Fruit fly (Drosophila melanogaster) whole organism, embryonic: ENCODE data around the gene MAGE.

ENCODE experiments used
- ATbp ChIP-seq: fragments of 200-800 bp; sonication (Bioruptor generic); optimal IDR thresholded peaks from 2 replicates; lab custom pipeline; 2017; ENCODE audit warnings: missing biosample characterization, mild to moderate bottlenecking, missing genetic modification characterization, missing genetic modification reagents
- Atf-2 ChIP-seq: fragments of 200-800 bp; sonication (Bioruptor generic); optimal IDR thresholded peaks from 2 replicates; lab custom pipeline; 2016; ENCODE audit warnings: missing biosample characterization, missing genetic modification characterization
- B-H1 ChIP-seq: fragments of 200-800 bp; sonication (Bioruptor generic); IDR thresholded peaks from 3 replicates; pipeline ENCODE4 v1.3.6; 2022; ENCODE audit warnings: missing biosample characterization, missing genetic modification characterization
- C15 ChIP-seq: fragments of 200-800 bp; sonication (Bioruptor generic); IDR thresholded peaks from 3 replicates; pipeline ENCODE4 v1.3.6; 2022; ENCODE audit warnings: missing biosample characterization, missing genetic modification characterization
- CG10267 ChIP-seq: fragments of 200-800 bp; sonication (Bioruptor generic); optimal IDR thresholded peaks from 2 replicates; lab custom pipeline; 2018; ENCODE audit warnings: missing biosample characterization, mild to moderate bottlenecking, missing genetic modification characterization, moderate library complexity
- CG10654 ChIP-seq: fragments of 200-800 bp; sonication (Bioruptor generic); optimal IDR thresholded peaks from 2 replicates; lab custom pipeline; 2016; ENCODE audit warnings: missing biosample characterization, missing genetic modification characterization
- CG11093 ChIP-seq: fragments of 200-800 bp; sonication (Bioruptor generic); IDR thresholded peaks from 3 replicates; pipeline ENCODE4 v1.3.6; 2022; ENCODE audit warnings: missing biosample characterization, missing genetic modification characterization
- CG11504 ChIP-seq: fragments of 200-800 bp; sonication (Bioruptor generic); optimal IDR thresholded peaks from 3 replicates; lab custom pipeline; 2019; ENCODE audit warnings: missing biosample characterization, mild to moderate bottlenecking, missing genetic modification characterization, moderate library complexity
- CG12659 ChIP-seq: fragments of 200-800 bp; sonication (Bioruptor generic); optimal IDR thresholded peaks from 3 replicates; lab custom pipeline; 2017; ENCODE audit warnings: mild to moderate bottlenecking, missing biosample characterization, missing genetic modification reagents, missing genetic modification characterization
- CG13624 ChIP-seq: fragments of 200-800 bp; sonication (Bioruptor generic); optimal IDR thresholded peaks from 2 replicates; lab custom pipeline; 2016; ENCODE audit warnings: missing biosample characterization, missing genetic modification characterization
- CG14014 ChIP-seq: fragments of 200-800 bp; sonication (Bioruptor generic); IDR thresholded peaks from 2 replicates; pipeline ENCODE4 v1.3.6; 2022; ENCODE audit warnings: missing biosample characterization, missing genetic modification characterization
- CG14667 ChIP-seq: fragments of 200-800 bp; sonication (Bioruptor generic); IDR thresholded peaks from 2 replicates; pipeline ENCODE4 v1.3.6; 2022; ENCODE audit warnings: missing biosample characterization, missing genetic modification characterization
- CG18599 ChIP-seq: fragments of 200-800 bp; sonication (Bioruptor generic); optimal IDR thresholded peaks from 3 replicates; lab custom pipeline; 2017; ENCODE audit warnings: missing biosample characterization, missing genetic modification characterization, mild to moderate bottlenecking, moderate library complexity, missing genetic modification reagents
- CG31224 ChIP-seq: fragments of 200-800 bp; sonication (Bioruptor generic); IDR thresholded peaks from 2 replicates; pipeline ENCODE4 v1.3.6; 2022; ENCODE audit warnings: missing biosample characterization, missing genetic modification characterization
- CG32532 ChIP-seq: fragments of 200-800 bp; sonication (Bioruptor generic); IDR thresholded peaks from 2 replicates; pipeline ENCODE4 v1.3.6; 2022; ENCODE audit warnings: missing biosample characterization, missing genetic modification characterization
- CG33213 ChIP-seq: fragments of 200-800 bp; sonication (Bioruptor generic); optimal IDR thresholded peaks from 3 replicates; lab custom pipeline; 2016; ENCODE audit warnings: missing biosample characterization, missing genetic modification characterization
- CG4854 ChIP-seq: fragments of 200-800 bp; sonication (Bioruptor generic); optimal IDR thresholded peaks from 2 replicates; lab custom pipeline; 2016; ENCODE audit warnings: missing biosample characterization, missing genetic modification characterization, inconsistent platforms
- CG7357 ChIP-seq: fragments of 200-800 bp; sonication (Bioruptor generic); IDR thresholded peaks from 3 replicates; pipeline ENCODE4 v1.3.6; 2022; ENCODE audit warnings: missing biosample characterization, missing genetic modification characterization
- CG7745 ChIP-seq: fragments of 200-800 bp; sonication (Bioruptor generic); optimal IDR thresholded peaks from 2 replicates; lab custom pipeline; 2018; ENCODE audit warnings: missing biosample characterization, mild to moderate bottlenecking, missing genetic modification characterization, moderate library complexity
- CG7987 ChIP-seq: fragments of 200-800 bp; sonication (Bioruptor generic); optimal IDR thresholded peaks from 2 replicates; lab custom pipeline; 2018; ENCODE audit warnings: missing biosample characterization, mild to moderate bottlenecking, missing genetic modification characterization, moderate library complexity
- Dll ChIP-seq: fragments of 200-800 bp; sonication (Bioruptor generic); IDR thresholded peaks from 4 replicates; pipeline ENCODE4 v1.3.6; 2022; ENCODE audit warnings: missing biosample characterization, missing genetic modification characterization; ENCODE audit not compliant: partially characterized antibody
- Fer1 ChIP-seq: fragments of 200-800 bp; sonication (Bioruptor generic); optimal IDR thresholded peaks from 2 replicates; lab custom pipeline; 2017; ENCODE audit warnings: missing biosample characterization, mild to moderate bottlenecking, missing genetic modification characterization
- Hr51 ChIP-seq, 2 experiments: fragments of 200-800 bp; sonication (Bioruptor generic); optimal IDR thresholded peaks; 2 replicates in 1 of 2; 3 replicates in 1 of 2; lab custom pipeline; 2016 to 2018; ENCODE audit warnings: missing biosample characterization in 2 of 2, missing genetic modification characterization in 2 of 2, mild to moderate bottlenecking in 1 of 2, moderate library complexity in 1 of 2
- Lim3 ChIP-seq: fragments of 200-800 bp; sonication (Bioruptor generic); IDR thresholded peaks from 2 replicates; pipeline ENCODE4 v1.3.6; 2022; ENCODE audit warnings: missing biosample characterization, missing genetic modification characterization
- Myb ChIP-seq: fragments of 200-800 bp; sonication (Bioruptor generic); optimal IDR thresholded peaks from 2 replicates; lab custom pipeline; 2016; ENCODE audit warnings: missing biosample characterization, missing genetic modification characterization
- Sox100B ChIP-seq: fragments of 200-800 bp; sonication (Bioruptor generic); optimal IDR thresholded peaks from 3 replicates; lab custom pipeline; 2018; ENCODE audit warnings: missing biosample characterization, mild to moderate bottlenecking, missing genetic modification characterization
- Sry-δ ChIP-seq: fragments of 200-800 bp; sonication (Bioruptor generic); optimal IDR thresholded peaks from 2 replicates; lab custom pipeline; 2016; ENCODE audit warnings: missing biosample characterization, missing genetic modification characterization
- Xrp1 ChIP-seq: fragments of 200-800 bp; sonication (Bioruptor generic); IDR thresholded peaks from 2 replicates; pipeline ENCODE4 v1.3.6; 2022; ENCODE audit warnings: missing biosample characterization, missing genetic modification characterization
- ab ChIP-seq: fragments of 200-800 bp; sonication (Bioruptor generic); optimal IDR thresholded peaks from 2 replicates; lab custom pipeline; 2016; ENCODE audit warnings: missing biosample characterization, missing genetic modification characterization
- amos ChIP-seq: fragments of 200-800 bp; sonication (Bioruptor generic); IDR thresholded peaks from 2 replicates; pipeline ENCODE4 v1.3.6; 2022; ENCODE audit warnings: missing biosample characterization, missing genetic modification characterization; ENCODE audit not compliant: partially characterized antibody
- bbx ChIP-seq: fragments of 200-800 bp; sonication (Bioruptor generic); IDR thresholded peaks from 2 replicates; pipeline ENCODE4 v1.3.6; 2022; ENCODE audit warnings: missing biosample characterization, missing genetic modification characterization; ENCODE audit not compliant: partially characterized antibody
- croc ChIP-seq: fragments of 200-800 bp; sonication (Bioruptor generic); conservative IDR thresholded peaks from 3 replicates; pipeline ENCODE4 v1.3.6; 2022; ENCODE audit warnings: missing biosample characterization, missing genetic modification characterization
- danr ChIP-seq: fragments of 200-800 bp; sonication (Bioruptor generic); IDR thresholded peaks from 2 replicates; pipeline ENCODE4 v1.3.6; 2022; ENCODE audit warnings: missing biosample characterization, missing genetic modification characterization
- dm ChIP-seq: fragments of 200-800 bp; sonication (Bioruptor generic); optimal IDR thresholded peaks from 3 replicates; lab custom pipeline; 2016; ENCODE audit warnings: missing biosample characterization, missing genetic modification characterization
- en ChIP-seq: fragments of 200-800 bp; sonication (Bioruptor generic); optimal IDR thresholded peaks from 2 replicates; lab custom pipeline; 2016; ENCODE audit warnings: missing biosample characterization, missing genetic modification characterization
- hb ChIP-seq: fragments of 200-800 bp; sonication (Bioruptor generic); IDR thresholded peaks from 3 replicates; pipeline ENCODE4 v1.3.6; 2022; ENCODE audit warnings: missing biosample characterization, missing genetic modification characterization; ENCODE audit not compliant: partially characterized antibody
- jing ChIP-seq: fragments of 200-800 bp; sonication (Bioruptor generic); optimal IDR thresholded peaks from 2 replicates; lab custom pipeline; 2018; ENCODE audit warnings: missing biosample characterization, mild to moderate bottlenecking, missing genetic modification characterization
- mirr ChIP-seq: fragments of 200-800 bp; sonication (Bioruptor generic); optimal IDR thresholded peaks from 3 replicates; lab custom pipeline; 2018; ENCODE audit warnings: missing biosample characterization, mild to moderate bottlenecking, missing genetic modification characterization
- mld ChIP-seq: fragments of 200-800 bp; sonication (Bioruptor generic); IDR thresholded peaks from 3 replicates; pipeline ENCODE4 v1.3.6; 2022; ENCODE audit warnings: missing biosample characterization, missing genetic modification characterization; ENCODE audit not compliant: partially characterized antibody
- odd ChIP-seq: fragments of 200-800 bp; sonication (Bioruptor generic); optimal IDR thresholded peaks from 2 replicates; lab custom pipeline; 2017; ENCODE audit warnings: missing biosample characterization, mild to moderate bottlenecking, missing genetic modification characterization
- pzg ChIP-seq: fragments of 200-800 bp; sonication (Bioruptor generic); optimal IDR thresholded peaks from 3 replicates; lab custom pipeline; 2018; ENCODE audit warnings: missing biosample characterization, mild to moderate bottlenecking, missing genetic modification characterization, moderate library complexity
- sc ChIP-seq, 3 experiments: fragments of >200 bp in 2 of 3; fragments of 200-800 bp in 1 of 3; sonication (Bioruptor generic) in 1 of 3; optimal IDR thresholded peaks; 2 replicates in 2 of 3; 3 replicates in 1 of 3; lab custom pipeline; 2017; ENCODE audit warnings: mild to moderate bottlenecking in 1 of 3, missing biosample characterization in 1 of 3, missing genetic modification characterization in 1 of 3, missing genetic modification reagents in 1 of 3
- sima ChIP-seq: fragments of 200-800 bp; sonication (Bioruptor generic); optimal IDR thresholded peaks from 2 replicates; lab custom pipeline; 2016; ENCODE audit warnings: missing biosample characterization, missing genetic modification characterization
- sna ChIP-seq: fragments of 200-800 bp; sonication (Bioruptor generic); IDR thresholded peaks from 2 replicates; pipeline ENCODE4 v1.3.6; 2022; ENCODE audit warnings: missing biosample characterization, missing genetic modification characterization; ENCODE audit not compliant: partially characterized antibody
- ttk ChIP-seq: fragments of 200-800 bp; sonication (Bioruptor generic); IDR thresholded peaks from 2 replicates; pipeline ENCODE4 v2.1.2; 2022; ENCODE audit warnings: missing biosample characterization, missing genetic modification characterization

Gene MAGE

dm6 chr3R:7127966-7128365, 27.0 kb downstream of the MAGE start, which contains the start of gene CG10068 (continued):
- TF ChIP-seq CG4854 (GFP tag; lab: Kevin White, UChicago), result peak; percentile 83
- peak; percentile 91 for TF ChIP-seq CG32532 (GFP tag; lab: Robert Waterston, UW)
- peak; percentile 73 for TF ChIP-seq CG31224 (GFP tag; lab: Robert Waterston, UW)
- TF ChIP-seq Atf-2 (GFP tag; lab: Kevin White, UChicago), result peak; percentile 77
- peak; percentile 79 for TF ChIP-seq en
- peak; percentile 67; the same call in 2 of the 3 replicates for TF ChIP-seq CG7357 (GFP tag; lab: Robert Waterston, UW)
- peak; percentile 22 for TF ChIP-seq sima
- TF ChIP-seq ATbp, result peak; percentile 80
- TF ChIP-seq Myb, result peak; percentile 56
- TF ChIP-seq Dll (GFP tag; lab: Robert Waterston, UW), result peak; percentile 57; the same call in 2 of the 4 replicates
- TF ChIP-seq Xrp1 (GFP tag; lab: Robert Waterston, UW), result peak; percentile 97
- TF ChIP-seq CG10267 (tag; lab: Kevin White, UChicago), result peak; percentile 99
- TF ChIP-seq sna, result peak; percentile 59; the same call in 1 of the 2 replicates
- TF ChIP-seq CG14667, result peak; percentile 85
- TF ChIP-seq danr (GFP tag; lab: Robert Waterston, UW), result peak; percentile 86
- TF ChIP-seq CG12659, result peak; percentile 93
- peak; percentile 73; the same call in 2 of the 3 replicates for TF ChIP-seq C15 (GFP tag; lab: Robert Waterston, UW)
- peak; percentile 86 for TF ChIP-seq B-H1 (GFP tag; lab: Robert Waterston, UW)
- TF ChIP-seq CG33213 (GFP tag; lab: Kevin White, UChicago), result peak; percentile 94
- peak; percentile 77 for TF ChIP-seq CG11093 (GFP tag; lab: Robert Waterston, UW)
- TF ChIP-seq CG18599, result peak; percentile 89
- peak; percentile 84 for TF ChIP-seq Fer1 (GFP tag; lab: Kevin White, UChicago)
- no peak for TF ChIP-seq amos
- TF ChIP-seq hb, result no peak
- peak; percentile 79 for TF ChIP-seq Sox100B (GFP tag; lab: Kevin White, UChicago)
- TF ChIP-seq pzg (GFP tag; lab: Kevin White, UChicago), result peak; percentile 64
- peak; percentile 42 for TF ChIP-seq odd (GFP tag; lab: Kevin White, UChicago)
- TF ChIP-seq Sry-δ, result peak; percentile 68
- no peak for TF ChIP-seq CG7745 (tag; lab: Kevin White, UChicago)
- peak; percentile 83 for TF ChIP-seq CG10654 (GFP tag; lab: Kevin White, UChicago)
- TF ChIP-seq CG11504, result peak; percentile 90
- peak; percentile 72 for TF ChIP-seq jing (GFP tag; lab: Kevin White, UChicago)
- peak; percentile 76 for TF ChIP-seq CG7987 (GFP tag; lab: Kevin White, UChicago)
- TF ChIP-seq sc (optimal IDR thresholded peaks at IDR 0.05; lab: Kevin White, UChicago), result no peak
- peak; percentile 69 for TF ChIP-seq sc (GFP tag; optimal IDR thresholded peaks at IDR 0.05; lab: Kevin White, UChicago)
- TF ChIP-seq mld (GFP tag; lab: Robert Waterston, UW), result no peak
- peak; percentile 89 for TF ChIP-seq CG14014 (GFP tag; lab: Robert Waterston, UW)
- TF ChIP-seq ttk (GFP tag; lab: Robert Waterston, UW), result peak; percentile 92
- TF ChIP-seq Hr51 (GFP tag; optimal IDR thresholded peaks at IDR 0.05; lab: Kevin White, UChicago), result peak; percentile 86 to 87
- peak; percentile 60 for TF ChIP-seq mirr (GFP tag; lab: Kevin White, UChicago)
- TF ChIP-seq dm, result peak; percentile 62
- peak; percentile 50; the same call in 1 of the 2 replicates for TF ChIP-seq Lim3 (GFP tag; lab: Robert Waterston, UW)
- peak; percentile 77 for TF ChIP-seq croc (GFP tag; lab: Robert Waterston, UW)
- peak; percentile 87 for TF ChIP-seq CG13624 (GFP tag; lab: Kevin White, UChicago)
- TF ChIP-seq bbx (GFP tag; lab: Robert Waterston, UW), result no peak
- no peak for TF ChIP-seq ab (GFP tag; lab: Kevin White, UChicago)
